Worm (Caenorhabditis elegans) whole organism, late embryonic: ENCODE results near the gene prp-8.

Source experiments
- ama-1 ChIP-seq: fragments of 150-350 bp; optimal IDR thresholded peaks from 2 replicates; lab custom pipeline; 2014
- ceh-18 ChIP-seq: sonication (generic microtip); optimal IDR thresholded peaks from 2 replicates; lab custom pipeline; 2016; ENCODE audit warnings: missing genetic modification characterization, missing compliant biosample characterization
- ceh-34 ChIP-seq: sonication (generic microtip); optimal IDR thresholded peaks from 2 replicates; lab custom pipeline; 2016; ENCODE audit warnings: mild to moderate bottlenecking, missing genetic modification characterization, missing compliant biosample characterization
- hlh-13 ChIP-seq: fragments of 200-800 bp; sonication (Bioruptor generic); optimal IDR thresholded peaks from 2 replicates; lab custom pipeline; 2018; ENCODE audit warnings: mild to moderate bottlenecking, missing genetic modification characterization, missing compliant biosample characterization
- lim-6 ChIP-seq: sonication (generic microtip); optimal IDR thresholded peaks from 2 replicates; lab custom pipeline; 2016; ENCODE audit warnings: missing genetic modification characterization, missing compliant biosample characterization
- pha-2 ChIP-seq: sonication (generic microtip); optimal IDR thresholded peaks from 2 replicates; lab custom pipeline; 2017; ENCODE audit warnings: mild to moderate bottlenecking, missing genetic modification characterization, missing compliant biosample characterization
- pha-4 ChIP-seq: fragments of 150-350 bp; optimal IDR thresholded peaks from 2 replicates; lab custom pipeline; 2018; ENCODE audit warnings: missing biosample characterization, missing genetic modification reagents, missing genetic modification characterization
- sdc-2 ChIP-seq: sonication (generic microtip); optimal IDR thresholded peaks from 2 replicates; lab custom pipeline; 2016; ENCODE audit warnings: missing genotype, missing genetic modification characterization, missing compliant biosample characterization
- tbx-2 ChIP-seq: sonication (generic microtip); optimal IDR thresholded peaks from 2 replicates; lab custom pipeline; 2016; ENCODE audit warnings: missing genetic modification characterization, missing compliant biosample characterization
- tbx-7 ChIP-seq: sonication (generic microtip); optimal IDR thresholded peaks from 2 replicates; lab custom pipeline; 2016; ENCODE audit warnings: missing genotype, missing genetic modification characterization, missing compliant biosample characterization
- ztf-16 ChIP-seq: sonication (generic microtip); optimal IDR thresholded peaks from 2 replicates; lab custom pipeline; 2017; ENCODE audit warnings: missing genetic modification characterization, missing compliant biosample characterization

DNA sequence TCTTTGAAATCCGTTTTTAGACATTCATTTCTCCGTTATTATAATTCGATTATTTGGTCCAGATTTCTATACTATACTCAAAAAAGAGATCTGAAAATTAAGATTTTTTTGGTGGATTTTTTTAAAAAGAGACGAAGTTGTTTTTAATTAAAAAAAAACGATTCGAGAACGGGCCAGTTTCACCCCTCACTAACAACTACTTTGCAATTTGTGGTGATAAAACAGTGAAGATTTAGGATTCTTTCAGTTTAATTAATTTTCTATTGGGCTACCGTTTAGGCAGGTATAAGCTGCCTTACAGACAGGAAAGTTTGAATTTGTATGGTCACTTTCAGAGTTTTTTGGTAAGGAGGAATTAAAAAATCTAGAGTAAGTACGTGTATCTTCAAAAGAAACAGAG, 36.9 kb downstream of the prp-8 start, which contains the start of gene unc-36:
- TF ChIP-seq lim-6 (tag; lab: Kevin White, UChicago) (no peak), tbx-2 (tag; lab: Kevin White, UChicago) (no peak), hlh-13 (GFP tag; lab: Kevin White, UChicago) (no peak), sdc-2 (tag; lab: Kevin White, UChicago) (no peak), ama-1 (lab: Kevin White, UChicago) (no peak), pha-4 (tag; lab: Kevin White, UChicago) (no peak), ceh-34 (no peak), tbx-7 (no peak), ztf-16 (tag; lab: Kevin White, UChicago) (no peak), pha-2 (tag; lab: Kevin White, UChicago) (no peak), ceh-18 (tag; lab: Kevin White, UChicago) (no peak)
